Worm (Caenorhabditis elegans) whole organism, early embryonic: Measurements from ENCODE around the gene C17C3.5.

Experiments used
- B0310.2 ChIP-seq: sonication (generic microtip); optimal IDR thresholded peaks from 2 replicates; lab custom pipeline; 2016; ENCODE audit warnings: mild to moderate bottlenecking, missing genetic modification characterization, missing compliant biosample characterization
- ets-7 ChIP-seq: sonication (generic microtip); optimal IDR thresholded peaks from 2 replicates; lab custom pipeline; 2016; ENCODE audit warnings: missing genotype, missing genetic modification characterization, missing compliant biosample characterization
- pes-1 ChIP-seq: fragments of 200-800 bp; sonication (Bioruptor generic); IDR thresholded peaks from 2 replicates; pipeline ENCODE4 v1.3.6; 2022; ENCODE audit warnings: missing genetic modification reagents, missing genetic modification characterization, missing compliant biosample characterization
- tra-4 ChIP-seq: sonication (generic microtip); optimal IDR thresholded peaks from 2 replicates; lab custom pipeline; 2017; ENCODE audit warnings: missing genetic modification characterization, missing compliant biosample characterization

DNA sequence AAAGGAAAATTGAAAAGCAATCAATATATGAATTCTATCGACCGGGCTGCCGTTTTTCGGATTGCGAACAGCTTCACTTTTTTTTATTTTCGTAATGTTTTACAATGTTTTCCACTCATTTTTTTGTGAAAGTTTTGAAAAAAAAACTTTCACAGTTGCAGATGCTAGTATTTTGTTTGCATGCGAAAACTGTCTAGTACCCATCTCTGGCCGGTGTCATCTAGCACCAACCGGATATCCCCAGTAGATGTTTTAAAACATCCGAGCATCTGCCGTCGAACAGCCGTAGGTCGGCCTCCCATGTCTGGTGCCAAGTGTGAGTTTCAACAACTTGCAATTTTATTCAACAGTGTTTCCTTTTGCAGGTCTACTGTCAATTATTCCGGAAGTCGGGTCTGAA, 30.2 kb upstream of the C17C3.5 start, which contains the start of gene ZK177.12:
- TF ChIP-seq B0310.2 (tag; lab: Kevin White, UChicago) (no peak), ets-7 (tag; lab: Kevin White, UChicago) (no peak), pes-1 (GFP tag; lab: Robert Waterston, UW) (no peak), tra-4 (no peak)
